Worm (Caenorhabditis elegans) whole organism, L4/young adult: Measurements from ENCODE around the gene T02H6.8.

Source experiments
- W03F9.2 ChIP-seq: fragments of 150-350 bp; optimal IDR thresholded peaks from 2 replicates; lab custom pipeline; 2014; ENCODE audit warnings: missing biosample characterization, missing genetic modification characterization
- dao-5 ChIP-seq: sonication (generic microtip); optimal IDR thresholded peaks from 2 replicates; lab custom pipeline; 2016; ENCODE audit warnings: missing genotype, missing genetic modification characterization, moderate library complexity, missing compliant biosample characterization
- him-1 ChIP-seq: sonication (generic microtip); optimal IDR thresholded peaks from 2 replicates; lab custom pipeline; 2016; ENCODE audit warnings: missing genotype, missing genetic modification reagents, missing genetic modification characterization, missing compliant biosample characterization

ce11 chrII:667864-668263, 12.8 kb upstream of the T02H6.8 start:
- no peak for TF ChIP-seq W03F9.2 (tag; lab: Kevin White, UChicago)
- TF ChIP-seq him-1 (tag; lab: Kevin White, UChicago) = no peak
- no peak for TF ChIP-seq dao-5
